In the genomic region with DNA sequence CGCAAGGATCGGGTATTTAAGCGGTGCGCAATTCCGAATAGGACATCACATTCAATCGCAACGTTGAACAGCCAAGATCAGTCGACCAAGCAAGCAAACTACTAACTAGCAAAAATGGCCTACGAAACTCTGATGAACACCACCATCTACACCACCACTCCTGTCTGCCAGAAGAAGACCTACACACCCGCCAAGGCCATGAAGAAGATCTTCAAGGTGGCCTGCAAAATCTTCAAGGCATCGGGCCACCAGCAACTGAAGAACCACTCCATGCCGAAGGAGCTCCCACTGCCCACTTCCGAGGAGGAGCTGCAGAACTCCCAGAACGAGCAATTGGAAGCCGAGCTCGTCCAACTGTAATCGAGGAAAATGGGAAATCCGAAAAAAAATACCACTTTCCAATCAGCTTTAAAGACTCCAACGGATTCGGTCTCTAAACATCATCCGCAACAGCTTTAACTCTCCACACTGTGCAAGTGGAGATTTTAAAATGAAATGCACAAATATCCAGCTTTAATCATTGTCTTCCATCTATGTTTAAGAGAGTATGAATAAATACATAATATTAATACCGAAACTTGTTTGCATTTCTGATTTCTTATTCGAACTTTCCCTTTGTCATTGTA, we compare ENCODE assay signal across 2 fruit fly cellular contexts.
TF ChIP-seq lines count a peak whose summit lies in the region.

A gene (plus strand): TSS at position 43 of the 626 bp plus-strand sequence.

- no peak for TF ChIP-seq CTCF in whole organism, embryonic (GFP tag; optimal IDR thresholded peaks at IDR 0.05; lab: Kevin White, UChicago)

TF ChIP-seq in whole organism, embryonic, 481 proteins besides CTCF, POLR2A, EP300 and RAD21 (continues in another document):
- TF ChIP-seq bigmax (GFP tag; optimal IDR thresholded peaks at IDR 0.05; lab: Kevin White, UChicago) (no peak), CG18262 (tag; optimal IDR thresholded peaks at IDR 0.05; lab: Kevin White, UChicago) (no peak), CG17328 (GFP tag; IDR thresholded peaks at IDR 0.05; lab: Robert Waterston, UW) (0 out of 2 replicates have a peak, but pooled peaks have one; percentile 8), CG4404 (GFP tag; IDR thresholded peaks at IDR 0.05; lab: Robert Waterston, UW) (peak; percentile 31; the same call in 1 of the 2 replicates), Sry-β (GFP tag; optimal IDR thresholded peaks at IDR 0.05; lab: Kevin White, UChicago) (no peak), CG10959 (GFP tag; IDR thresholded peaks at IDR 0.05; lab: Robert Waterston, UW) (peak; percentile 23; the same call in 1 of the 2 replicates), CG6813 (GFP tag; optimal IDR thresholded peaks at IDR 0.05; lab: Kevin White, UChicago) (no peak), CG4282 (GFP tag; optimal IDR thresholded peaks at IDR 0.05; lab: Kevin White, UChicago) (peak; percentile 14), chm (GFP tag; IDR thresholded peaks at IDR 0.05; lab: Robert Waterston, UW) (0 out of 2 replicates have a peak, but pooled peaks have one; percentile 58), CG16779 (GFP tag; IDR thresholded peaks at IDR 0.05; lab: Robert Waterston, UW) (no peak), CG10267 (tag; optimal IDR thresholded peaks at IDR 0.05; lab: Kevin White, UChicago) (no peak), sens (GFP tag; lab: Kevin White, UChicago) (peak; percentile 5), pros (GFP tag; optimal IDR thresholded peaks at IDR 0.05; lab: Kevin White, UChicago) (peak; percentile 95), CG14965 (GFP tag; optimal IDR thresholded peaks at IDR 0.05; lab: Kevin White, UChicago; ENCODE audit: borderline replicate concordance) (no peak), grn (GFP tag; optimal IDR thresholded peaks at IDR 0.05; lab: Kevin White, UChicago) (peak; percentile 7), CG11093 (GFP tag; IDR thresholded peaks at IDR 0.05; lab: Robert Waterston, UW) (no peak), lilli (GFP tag; optimal IDR thresholded peaks at IDR 0.05; lab: Kevin White, UChicago) (peak; percentile 31), ttk (GFP tag; IDR thresholded peaks at IDR 0.05; lab: Robert Waterston, UW) (no peak), CG1603 (tag; optimal IDR thresholded peaks at IDR 0.05; lab: Kevin White, UChicago) (no peak), Dad (GFP tag; optimal IDR thresholded peaks at IDR 0.05; lab: Kevin White, UChicago) (no peak), CG10462 (GFP tag; optimal IDR thresholded peaks at IDR 0.05; lab: Kevin White, UChicago) (no peak), crc (GFP tag; optimal IDR thresholded peaks at IDR 0.05; lab: Kevin White, UChicago) (no peak), Hsf (GFP tag; optimal IDR thresholded peaks at IDR 0.05; lab: Kevin White, UChicago) (peak; percentile 3), Hr51 (GFP tag; optimal IDR thresholded peaks at IDR 0.05; lab: Kevin White, UChicago) (peak in 1 of 2 experiments; percentile 15), CG9876 (GFP tag; optimal IDR thresholded peaks at IDR 0.05; lab: Kevin White, UChicago) (peak; percentile 25), Tbp (GFP tag; optimal IDR thresholded peaks at IDR 0.05; lab: Kevin White, UChicago) (peak; percentile 73), Elba2 (GFP tag; optimal IDR thresholded peaks at IDR 0.05; lab: Kevin White, UChicago) (peak; percentile 58), wdn (GFP tag; IDR thresholded peaks at IDR 0.05; lab: Robert Waterston, UW) (no peak), CG12299 (tag; optimal IDR thresholded peaks at IDR 0.05; lab: Kevin White, UChicago) (no peak), prd (optimal IDR thresholded peaks at IDR 0.05; lab: Kevin White, UChicago) (no peak), prd (GFP tag; IDR thresholded peaks at IDR 0.05; lab: Robert Waterston, UW) (peak; percentile 23; the same call in 1 of the 3 replicates), zfh1 (GFP tag; IDR thresholded peaks at IDR 0.05; lab: Robert Waterston, UW) (peak; percentile 23; the same call in 1 of the 3 replicates), CG10366 (GFP tag; IDR thresholded peaks at IDR 0.05; lab: Robert Waterston, UW) (no peak), NC2β (GFP tag; optimal IDR thresholded peaks at IDR 0.05; lab: Kevin White, UChicago) (peak; percentile 9), sna (GFP tag; IDR thresholded peaks at IDR 0.05; lab: Robert Waterston, UW; ENCODE audit: partially characterized antibody) (no peak), CG8089 (GFP tag; optimal IDR thresholded peaks at IDR 0.05; lab: Kevin White, UChicago) (peak; percentile 4), insv (GFP tag; optimal IDR thresholded peaks at IDR 0.05; lab: Kevin White, UChicago) (peak in 1 of 2 experiments; percentile 96), CG18011 (GFP tag; optimal IDR thresholded peaks at IDR 0.05; lab: Kevin White, UChicago) (no peak), sisA (GFP tag; IDR thresholded peaks at IDR 0.05; lab: Robert Waterston, UW) (no peak), ci (GFP tag; IDR thresholded peaks at IDR 0.05; lab: Robert Waterston, UW) (0 out of 3 replicates have a peak, but pooled peaks have one; percentile 3), Med (GFP tag; lab: Kevin White, UChicago) (peak; percentile 54)

TF ChIP-seq in whole organism, prepupa, 60 proteins besides CTCF, POLR2A, EP300 and RAD21:
- TF ChIP-seq Sox14 (GFP tag; optimal IDR thresholded peaks at IDR 0.05; lab: Kevin White, UChicago), result no peak
- TF ChIP-seq acj6 (GFP tag; optimal IDR thresholded peaks at IDR 0.05; lab: Kevin White, UChicago), result no peak
- no peak for TF ChIP-seq CG9139 (GFP tag; optimal IDR thresholded peaks at IDR 0.05; lab: Kevin White, UChicago)
- TF ChIP-seq CG6163 (GFP tag; IDR thresholded peaks at IDR 0.05; lab: Robert Waterston, UW), result 0 out of 3 replicates have a peak, but pooled peaks have one; percentile 6
- TF ChIP-seq fd59A (GFP tag; optimal IDR thresholded peaks at IDR 0.05; lab: Kevin White, UChicago), result no peak
- peak; percentile 42 for TF ChIP-seq svp (GFP tag; lab: Kevin White, UChicago)
